Worm (Caenorhabditis elegans): ENCODE results near the gene qua-1.

The qua-1 gene

DNA sequence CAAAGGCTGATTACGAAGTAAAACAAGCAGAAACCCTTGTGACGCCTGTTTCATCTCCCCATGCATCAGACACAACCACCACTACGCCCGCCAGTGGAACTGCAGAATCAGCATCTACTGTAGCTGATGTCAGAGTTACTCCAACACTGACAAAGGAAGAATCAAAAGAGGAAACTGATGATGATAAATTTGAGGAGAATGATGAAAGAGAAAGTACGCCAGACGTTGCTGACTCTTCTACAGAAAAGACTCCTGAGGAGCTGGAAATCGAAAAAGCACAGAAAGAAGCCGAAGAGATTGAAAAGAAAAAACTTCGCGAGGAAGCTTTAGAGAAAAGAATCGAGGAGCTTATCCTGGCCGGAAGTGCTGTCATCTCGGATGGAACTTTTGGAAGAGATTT, 19.7 kb downstream of the qua-1 start:
- no peak for TF ChIP-seq ceh-63 (GFP tag; optimal IDR thresholded peaks at IDR 0.05)
- TF ChIP-seq dpl-1 (GFP tag; optimal IDR thresholded peaks at IDR 0.05): no peak
- TF ChIP-seq sptf-1 (tag; optimal IDR thresholded peaks at IDR 0.05): no peak
- no peak for TF ChIP-seq Y116A8C.19 (tag; optimal IDR thresholded peaks at IDR 0.05; ENCODE audit: borderline replicate concordance)

ce11 chrII:8220267-8220666, 21.7 kb downstream of the qua-1 start:
- TF ChIP-seq elt-3 (tag; optimal IDR thresholded peaks at IDR 0.05): no peak
- no peak for TF ChIP-seq pqm-1 (tag; optimal IDR thresholded peaks at IDR 0.05)
- TF ChIP-seq aly-2 (tag; optimal IDR thresholded peaks at IDR 0.05): no peak
- no peak for TF ChIP-seq mdl-1 (tag; optimal IDR thresholded peaks at IDR 0.05)
- no peak for TF ChIP-seq ets-5 (GFP tag; IDR thresholded peaks at IDR 0.05)
- TF ChIP-seq ama-1 (optimal IDR thresholded peaks at IDR 0.05): no peak
- no peak for TF ChIP-seq nhr-11 (tag; optimal IDR thresholded peaks at IDR 0.05)
- no peak for TF ChIP-seq ces-1 (GFP tag; optimal IDR thresholded peaks at IDR 0.05)
- TF ChIP-seq isw-1 (GFP tag; IDR thresholded peaks at IDR 0.05): no peak

DNA sequence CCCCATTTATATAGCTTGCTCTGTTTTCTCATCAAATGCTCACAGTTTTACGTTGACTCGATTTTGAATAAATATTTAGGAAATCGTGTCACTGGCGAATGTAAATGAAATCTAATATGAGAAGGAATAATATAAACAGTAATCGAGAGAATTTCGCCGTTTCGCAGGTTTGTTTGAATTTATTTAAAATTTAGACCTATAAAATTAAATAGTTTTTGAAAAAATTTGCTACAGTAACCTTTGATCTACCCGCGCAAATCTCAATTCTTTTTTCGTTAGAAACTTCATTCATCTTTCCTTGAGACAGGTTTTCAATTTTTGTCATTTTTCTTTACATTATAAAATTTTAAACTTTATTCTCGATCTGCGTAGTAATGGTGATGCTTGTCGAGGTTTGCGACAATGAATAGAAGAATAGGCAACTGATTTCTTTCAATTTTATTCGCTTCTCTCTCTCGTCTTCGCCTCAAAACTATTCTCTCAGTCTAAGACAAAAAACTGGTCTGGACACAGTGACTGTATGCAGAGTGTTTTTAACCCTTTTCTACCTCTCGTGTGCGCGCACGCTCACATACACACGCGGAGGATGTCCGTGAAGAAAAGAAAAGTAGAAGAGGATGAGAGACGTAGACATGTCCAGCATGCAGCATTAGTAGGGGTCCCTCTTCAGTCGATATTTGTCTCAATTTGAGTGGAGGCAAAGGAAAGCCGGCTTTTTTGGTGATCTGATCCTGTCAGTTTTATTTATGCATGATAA, 23.9 kb downstream of the qua-1 start, which contains the start of gene dab-1:
Gene dab-1 (plus strand): TSS at position 78 of the 757 bp plus-strand sequence.
- TF ChIP-seq fkh-4 (tag; optimal IDR thresholded peaks at IDR 0.05; ENCODE audit: borderline replicate concordance) (no peak), elt-2 (tag; optimal IDR thresholded peaks at IDR 0.05) (no peak), elt-3 (tag; optimal IDR thresholded peaks at IDR 0.05) (peak in 4 of 6 experiments; percentile 3 to 55 (median 18)), lin-35 (GFP tag; optimal IDR thresholded peaks at IDR 0.05) (peak in 1 of 2 experiments; percentile 58), nhr-237 (tag; optimal IDR thresholded peaks at IDR 0.05) (no peak), C34B4.2 (tag; optimal IDR thresholded peaks at IDR 0.05) (no peak), ces-1 (GFP tag; optimal IDR thresholded peaks at IDR 0.05) (no peak), pag-3 (tag; optimal IDR thresholded peaks at IDR 0.05; ENCODE audit: borderline replicate concordance, insufficient read depth) (no peak), nhr-19 (GFP tag; conservative IDR thresholded peaks at IDR 0.05) (no peak), sptf-1 (tag; optimal IDR thresholded peaks at IDR 0.05) (no peak), zip-4 (GFP tag; optimal IDR thresholded peaks at IDR 0.05) (no peak), nhr-47 (tag; optimal IDR thresholded peaks at IDR 0.05) (no peak), skn-1 (tag; optimal IDR thresholded peaks at IDR 0.05) (no peak), nhr-28 (tag; optimal IDR thresholded peaks at IDR 0.05) (no peak), lir-3 (tag; optimal IDR thresholded peaks at IDR 0.05; ENCODE audit: poor library complexity) (no peak), rnt-1 (tag; optimal IDR thresholded peaks at IDR 0.05) (peak; percentile 12), hpl-2 (GFP tag; optimal IDR thresholded peaks at IDR 0.05) (no peak), ztf-11 (tag; optimal IDR thresholded peaks at IDR 0.05) (no peak), ceh-63 (GFP tag; optimal IDR thresholded peaks at IDR 0.05) (no peak), swsn-7 (tag; optimal IDR thresholded peaks at IDR 0.05) (no peak), C04F5.9 (tag; optimal IDR thresholded peaks at IDR 0.05) (no peak), snu-23 (GFP tag; optimal IDR thresholded peaks at IDR 0.05) (peak; percentile 46), irx-1 (tag; optimal IDR thresholded peaks at IDR 0.05) (no peak), grh-1 (GFP tag; IDR thresholded peaks at IDR 0.05) (no peak), pqm-1 (tag; optimal IDR thresholded peaks at IDR 0.05) (no peak), alr-1 (tag; optimal IDR thresholded peaks at IDR 0.05; ENCODE audit: borderline replicate concordance) (no peak), unc-130 (tag; optimal IDR thresholded peaks at IDR 0.05) (no peak), hlh-4 (tag; optimal IDR thresholded peaks at IDR 0.05) (no peak), aly-2 (tag; optimal IDR thresholded peaks at IDR 0.05) (no peak), dsc-1 (tag; optimal IDR thresholded peaks at IDR 0.05) (no peak), mdl-1 (tag; optimal IDR thresholded peaks at IDR 0.05) (peak in 1 of 2 experiments; percentile 73), zag-1 (tag; optimal IDR thresholded peaks at IDR 0.05) (no peak), nhr-77 (tag; optimal IDR thresholded peaks at IDR 0.05) (no peak), lsy-2 (tag; optimal IDR thresholded peaks at IDR 0.05) (peak in 1 of 2 experiments; percentile 51), lin-14 (GFP tag; optimal IDR thresholded peaks at IDR 0.05) (peak; percentile 73), nhr-12 (tag; optimal IDR thresholded peaks at IDR 0.05) (no peak), nhr-84 (tag; optimal IDR thresholded peaks at IDR 0.05) (no peak), egl-27 (tag; optimal IDR thresholded peaks at IDR 0.05) (no peak), nhr-20 (tag; optimal IDR thresholded peaks at IDR 0.05) (peak; percentile 37), fos-1 (tag; optimal IDR thresholded peaks at IDR 0.05) (no peak), Y116A8C.19 (tag; optimal IDR thresholded peaks at IDR 0.05; ENCODE audit: borderline replicate concordance) (no peak)
